Worm (Caenorhabditis elegans) whole organism, L1 larva: ENCODE results near the gene bath-44.

ENCODE experiments used
- C16A3.4 ChIP-seq: fragments of 150-350 bp; optimal IDR thresholded peaks from 2 replicates; lab custom pipeline; 2014; ENCODE audit warnings: missing biosample characterization, missing genetic modification characterization
- C34B4.2 ChIP-seq: sonication (generic microtip); optimal IDR thresholded peaks from 2 replicates; lab custom pipeline; 2017; ENCODE audit warnings: mild to moderate bottlenecking, missing genetic modification characterization, missing compliant biosample characterization
- Y116A8C.19 ChIP-seq: sonication (generic microtip); optimal IDR thresholded peaks from 2 replicates; lab custom pipeline; 2016; ENCODE audit warnings: missing compliant biosample characterization, missing genetic modification characterization, borderline replicate concordance
- aha-1 ChIP-seq: fragments of 150-350 bp; optimal IDR thresholded peaks from 2 replicates; lab custom pipeline; 2014; ENCODE audit warnings: missing biosample characterization, missing genetic modification characterization
- ama-1 ChIP-seq: fragments of 150-350 bp; optimal IDR thresholded peaks from 2 replicates; lab custom pipeline; 2014
- blmp-1 ChIP-seq: fragments of 150-350 bp; optimal IDR thresholded peaks from 2 replicates; lab custom pipeline; 2014; ENCODE audit warnings: missing biosample characterization, missing genetic modification characterization
- ceh-63 ChIP-seq: fragments of 200-800 bp; sonication (Bioruptor generic); optimal IDR thresholded peaks from 2 replicates; lab custom pipeline; 2018; ENCODE audit warnings: mild to moderate bottlenecking, missing genetic modification characterization, missing compliant biosample characterization
- ceh-90 ChIP-seq: sonication (generic microtip); optimal IDR thresholded peaks from 2 replicates; lab custom pipeline; 2016; ENCODE audit warnings: missing genetic modification characterization, missing compliant biosample characterization
- ces-1 ChIP-seq: fragments of 150-350 bp; optimal IDR thresholded peaks from 2 replicates; lab custom pipeline; 2014; ENCODE audit warnings: missing biosample characterization, missing genetic modification reagents, missing genetic modification characterization
- efl-1 ChIP-seq, 4 experiments: fragments of 150-350 bp; optimal IDR thresholded peaks in 3 of 4; peaks in 1 of 4; 1 replicate in 1 of 4; 2 replicates in 3 of 4; lab custom pipeline; 2014; ENCODE audit warnings: missing biosample characterization in 2 of 4, missing genetic modification characterization in 2 of 4, missing genetic modification reagents in 2 of 4
- egl-27 ChIP-seq, 2 experiments: fragments of 150-350 bp in 1 of 2; sonication (generic microtip); optimal IDR thresholded peaks; 3 replicates each; lab custom pipeline; 2017 to 2018; ENCODE audit warnings: missing biosample characterization in 2 of 2, missing genetic modification characterization in 2 of 2, missing genetic modification reagents in 2 of 2
- elt-2 ChIP-seq: sonication (generic microtip); optimal IDR thresholded peaks from 2 replicates; lab custom pipeline; 2016; ENCODE audit warnings: missing genetic modification characterization, mild to moderate bottlenecking, inconsistent platforms, missing compliant biosample characterization, missing genetic modification reagents
- elt-3 ChIP-seq, 6 experiments: fragments of 150-350 bp in 1 of 6; sonication (generic microtip); optimal IDR thresholded peaks; 2 replicates each; lab custom pipeline; 2017 to 2018; ENCODE audit warnings: missing biosample characterization in 6 of 6, missing genetic modification characterization in 6 of 6, inconsistent platforms in 1 of 6
- ets-5 ChIP-seq: fragments of 200-800 bp; sonication (Bioruptor generic); IDR thresholded peaks from 2 replicates; pipeline ENCODE4 v1.3.6; 2022; ENCODE audit warnings: missing genetic modification characterization, missing compliant biosample characterization
- fkh-8 ChIP-seq: sonication (generic microtip); optimal IDR thresholded peaks from 2 replicates; lab custom pipeline; 2016; ENCODE audit warnings: mild to moderate bottlenecking, missing genetic modification characterization, missing compliant biosample characterization
- hlh-17 ChIP-seq: fragments of 200-800 bp; sonication (Bioruptor generic); optimal IDR thresholded peaks from 2 replicates; lab custom pipeline; 2018; ENCODE audit warnings: missing genetic modification characterization, mild to moderate bottlenecking, missing compliant biosample characterization, moderate library complexity, borderline replicate concordance
- jun-1 ChIP-seq: fragments of 150-350 bp; optimal IDR thresholded peaks from 2 replicates; lab custom pipeline; 2014; ENCODE audit warnings: missing biosample characterization, missing genetic modification reagents, missing genetic modification characterization
- lin-13 ChIP-seq: fragments of 150-350 bp; optimal IDR thresholded peaks from 2 replicates; lab custom pipeline; 2014; ENCODE audit warnings: missing biosample characterization, missing genetic modification reagents, missing genetic modification characterization
- lin-14 ChIP-seq: fragments of 200-800 bp; sonication (Bioruptor generic); optimal IDR thresholded peaks from 2 replicates; lab custom pipeline; 2018; ENCODE audit warnings: mild to moderate bottlenecking, missing genetic modification characterization, moderate library complexity, missing compliant biosample characterization
- lin-39 ChIP-seq: fragments of 150-350 bp; optimal IDR thresholded peaks from 2 replicates; lab custom pipeline; 2014; ENCODE audit warnings: missing biosample characterization, missing genetic modification reagents, missing genetic modification characterization
- lir-3 ChIP-seq: sonication (generic microtip); optimal IDR thresholded peaks from 2 replicates; lab custom pipeline; 2016; ENCODE audit warnings: mild to moderate bottlenecking, missing genetic modification characterization, moderate library complexity, missing compliant biosample characterization; ENCODE audit not compliant: poor library complexity
- lsy-2 ChIP-seq, 2 experiments: fragments of 150-350 bp; optimal IDR thresholded peaks; 2 replicates each; lab custom pipeline; 2014; ENCODE audit warnings: missing biosample characterization in 2 of 2, missing genetic modification characterization in 2 of 2
- mab-9 ChIP-seq: fragments of 200-800 bp; sonication (Bioruptor generic); IDR thresholded peaks from 2 replicates; pipeline ENCODE4 v1.3.6; 2022; ENCODE audit warnings: missing genetic modification reagents, missing genetic modification characterization, missing compliant biosample characterization
- mdl-1 ChIP-seq, 2 experiments: fragments of 150-350 bp; optimal IDR thresholded peaks; 2 replicates each; lab custom pipeline; 2014 to 2017; ENCODE audit warnings: missing biosample characterization in 2 of 2, missing genetic modification characterization in 2 of 2, inconsistent platforms in 1 of 2
- mep-1 ChIP-seq: fragments of 150-350 bp; optimal IDR thresholded peaks from 2 replicates; lab custom pipeline; 2014; ENCODE audit warnings: missing biosample characterization, missing genetic modification characterization
- nhr-11 ChIP-seq: fragments of 150-350 bp; optimal IDR thresholded peaks from 2 replicates; lab custom pipeline; 2014; ENCODE audit warnings: missing biosample characterization, missing genetic modification characterization
- nhr-12 ChIP-seq: sonication (generic microtip); optimal IDR thresholded peaks from 2 replicates; lab custom pipeline; 2017; ENCODE audit warnings: missing biosample characterization, missing genetic modification characterization
- nhr-237 ChIP-seq: fragments of 150-350 bp; optimal IDR thresholded peaks from 2 replicates; lab custom pipeline; 2014; ENCODE audit warnings: missing biosample characterization, missing genetic modification characterization
- nhr-76 ChIP-seq: sonication (generic microtip); optimal IDR thresholded peaks from 2 replicates; lab custom pipeline; 2017; ENCODE audit warnings: missing biosample characterization, missing genetic modification characterization
- nhr-85 ChIP-seq: sonication (generic microtip); peaks from one replicate; lab custom pipeline; 2016; ENCODE audit warnings: missing genetic modification characterization, inconsistent platforms, missing compliant biosample characterization
- pqm-1 ChIP-seq: sonication (generic microtip); optimal IDR thresholded peaks from 3 replicates; lab custom pipeline; 2017; ENCODE audit warnings: missing biosample characterization, missing genetic modification characterization
- skn-1 ChIP-seq: fragments of 150-350 bp; optimal IDR thresholded peaks from 2 replicates; lab custom pipeline; 2014; ENCODE audit warnings: missing biosample characterization, missing genetic modification characterization
- snu-23 ChIP-seq: sonication (generic microtip); optimal IDR thresholded peaks from 2 replicates; lab custom pipeline; 2016; ENCODE audit warnings: missing genetic modification characterization, missing compliant biosample characterization
- sptf-1 ChIP-seq: fragments of 150-350 bp; optimal IDR thresholded peaks from 2 replicates; lab custom pipeline; 2014; ENCODE audit warnings: missing biosample characterization, missing genetic modification characterization
- swsn-7 ChIP-seq: sonication (generic microtip); optimal IDR thresholded peaks from 2 replicates; lab custom pipeline; 2016; ENCODE audit warnings: missing genetic modification characterization, missing compliant biosample characterization
- unc-130 ChIP-seq: fragments of 150-350 bp; optimal IDR thresholded peaks from 2 replicates; lab custom pipeline; 2017; ENCODE audit warnings: missing biosample characterization, missing genetic modification characterization, inconsistent platforms
- unc-30 ChIP-seq: sonication (generic microtip); optimal IDR thresholded peaks from 2 replicates; lab custom pipeline; 2017; ENCODE audit warnings: missing biosample characterization, missing genetic modification characterization
- unc-98 ChIP-seq: fragments of 200-800 bp; sonication (Bioruptor generic); IDR thresholded peaks from 2 replicates; pipeline ENCODE4 v1.3.6; 2022; ENCODE audit warnings: missing genetic modification characterization, missing compliant biosample characterization
- xbp-1 ChIP-seq: sonication (generic microtip); optimal IDR thresholded peaks from 2 replicates; lab custom pipeline; 2016; ENCODE audit warnings: missing genetic modification characterization, missing compliant biosample characterization
- zag-1 ChIP-seq: fragments of 150-350 bp; optimal IDR thresholded peaks from 2 replicates; lab custom pipeline; 2014; ENCODE audit warnings: missing biosample characterization, missing genetic modification characterization
- ztf-11 ChIP-seq, 2 experiments: sonication (generic microtip); optimal IDR thresholded peaks; 2 replicates each; lab custom pipeline; 2016 to 2017; ENCODE audit warnings: missing genetic modification characterization in 2 of 2, missing biosample characterization in 1 of 2, missing compliant biosample characterization in 1 of 2

The bath-44 gene

ce11 chrII:7404001-7404400 is 9.2 kb downstream of the bath-44 start:
- TF ChIP-seq efl-1 (optimal IDR thresholded peaks at IDR 0.05; lab: Kevin White, UChicago), result no peak
- TF ChIP-seq efl-1 (GFP tag; optimal IDR thresholded peaks at IDR 0.05 in 1 of 2; lab: Kevin White, UChicago), result peak in 1 of 2 experiments; percentile 69
- peak; percentile 16 for TF ChIP-seq blmp-1
- no peak for TF ChIP-seq lin-13 (GFP tag; lab: Kevin White, UChicago)
- no peak for TF ChIP-seq nhr-11 (tag; lab: Kevin White, UChicago)

ce11 chrII:7405262-7405661 is 10.5 kb downstream of the bath-44 start:
- TF ChIP-seq fkh-8 (tag; lab: Kevin White, UChicago), result no peak
- peak in 1 of 2 experiments; percentile 16 for TF ChIP-seq lsy-2 (tag; optimal IDR thresholded peaks at IDR 0.05; lab: Kevin White, UChicago)
- peak; percentile 75 for TF ChIP-seq lin-14 (GFP tag; lab: Kevin White, UChicago)
- peak in 3 of 6 experiments; percentile 23 to 41 (median 40) for TF ChIP-seq elt-3 (tag; optimal IDR thresholded peaks at IDR 0.05; lab: Kevin White, UChicago)
- peak; percentile 100 for TF ChIP-seq blmp-1
- no peak for TF ChIP-seq ceh-90 (tag; lab: Kevin White, UChicago)
- TF ChIP-seq nhr-85, result peak; percentile 88

- no peak for TF ChIP-seq elt-2
- TF ChIP-seq blmp-1, result peak; percentile 67
These were observed 11.7 kb downstream of the bath-44 start for ce11 chrII:7406438-7406837.

ce11 chrII:7408192-7408591 is 13.4 kb downstream of the bath-44 start, which contains the start of gene srd-55:
TSS of gene srd-55 (plus strand) at chrII:7408492.
- TF ChIP-seq ceh-63 (GFP tag; lab: Kevin White, UChicago) (no peak), nhr-85 (no peak), skn-1 (no peak), egl-27 (tag; optimal IDR thresholded peaks at IDR 0.05; lab: Kevin White, UChicago) (no peak), unc-130 (tag; lab: Kevin White, UChicago) (no peak), lir-3 (tag; lab: Kevin White, UChicago) (no peak), xbp-1 (no peak), lin-39 (tag; lab: Kevin White, UChicago) (no peak), zag-1 (no peak), ztf-11 (tag; optimal IDR thresholded peaks at IDR 0.05; lab: Kevin White, UChicago) (no peak), mab-9 (GFP tag; lab: Robert Waterston, UW) (no peak), blmp-1 (no peak), aha-1 (tag; lab: Kevin White, UChicago) (no peak), mep-1 (tag; lab: Kevin White, UChicago) (no peak), swsn-7 (tag; lab: Kevin White, UChicago) (no peak), unc-98 (GFP tag; lab: Robert Waterston, UW) (no peak), sptf-1 (tag; lab: Kevin White, UChicago) (no peak), mdl-1 (tag; optimal IDR thresholded peaks at IDR 0.05; lab: Kevin White, UChicago) (no peak)

- TF ChIP-seq snu-23, result no peak
- no peak for TF ChIP-seq ama-1 (lab: Kevin White, UChicago)
- no peak for TF ChIP-seq jun-1 (tag; lab: Kevin White, UChicago)
- TF ChIP-seq hlh-17 (GFP tag; lab: Kevin White, UChicago), result no peak
- no peak for TF ChIP-seq pqm-1
- TF ChIP-seq C16A3.4, result no peak
- no peak for TF ChIP-seq ets-5 (GFP tag; lab: Robert Waterston, UW)
- no peak for TF ChIP-seq ces-1 (GFP tag; lab: Kevin White, UChicago)
- no peak for TF ChIP-seq C34B4.2 (tag; lab: Kevin White, UChicago)
- TF ChIP-seq lir-3 (tag; lab: Kevin White, UChicago), result no peak
- no peak for TF ChIP-seq unc-30 (tag; lab: Kevin White, UChicago)
- TF ChIP-seq nhr-12 (tag; lab: Kevin White, UChicago), result no peak
- TF ChIP-seq lin-13 (GFP tag; lab: Kevin White, UChicago), result no peak
- TF ChIP-seq nhr-76 (tag; lab: Kevin White, UChicago), result no peak
- no peak for TF ChIP-seq Y116A8C.19
- no peak for TF ChIP-seq elt-2
- TF ChIP-seq nhr-237 (tag; lab: Kevin White, UChicago), result no peak
These were observed 17.2 kb downstream of the bath-44 start, which contains the start of gene K02A2.5 for ce11 chrII:7411930-7412329. TSS of gene K02A2.5 (minus strand) at chrII:7412030.
